Fruit fly (Drosophila melanogaster): ENCODE measurements around the gene CG4476.
A peak's percentile ranks its signal among the peaks of the same experiment; 100 is the strongest.

Gene CG4476

DNA sequence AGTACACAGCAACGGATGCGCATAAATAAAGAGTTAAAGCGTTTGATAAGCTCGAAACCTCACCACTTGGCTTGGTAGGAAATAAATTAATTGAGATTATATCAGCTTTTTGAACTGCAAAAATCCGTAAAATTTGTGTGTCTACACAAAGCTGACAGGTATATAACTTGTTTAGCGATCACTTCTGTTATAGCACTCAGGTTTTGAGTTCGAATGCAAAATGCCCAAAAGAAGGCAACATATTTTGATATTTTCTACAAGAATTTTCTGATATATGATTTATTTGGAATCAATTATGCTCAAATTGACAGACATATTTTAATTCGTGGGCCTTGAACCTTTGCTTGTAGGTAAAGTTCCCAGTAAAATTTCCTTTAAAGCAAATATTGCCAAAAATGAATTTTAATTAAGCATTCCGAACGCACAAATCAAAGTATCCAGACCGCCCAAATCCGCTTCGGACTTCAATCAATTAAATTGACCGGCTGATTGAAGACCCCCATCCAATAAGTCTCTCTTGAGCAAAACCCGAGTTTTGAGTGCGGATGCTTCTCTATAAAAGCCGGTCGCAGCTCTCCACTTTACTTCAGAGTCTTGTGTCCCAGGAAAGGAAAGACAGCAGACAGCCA lies at the start of gene CG4476:
Gene CG4476, plus strand, starts transcription at position 579 of the 629 bp plus-strand sequence.
- peak; percentile 1 for TF ChIP-seq noc (tag; optimal IDR thresholded peaks at IDR 0.05)

DNA sequence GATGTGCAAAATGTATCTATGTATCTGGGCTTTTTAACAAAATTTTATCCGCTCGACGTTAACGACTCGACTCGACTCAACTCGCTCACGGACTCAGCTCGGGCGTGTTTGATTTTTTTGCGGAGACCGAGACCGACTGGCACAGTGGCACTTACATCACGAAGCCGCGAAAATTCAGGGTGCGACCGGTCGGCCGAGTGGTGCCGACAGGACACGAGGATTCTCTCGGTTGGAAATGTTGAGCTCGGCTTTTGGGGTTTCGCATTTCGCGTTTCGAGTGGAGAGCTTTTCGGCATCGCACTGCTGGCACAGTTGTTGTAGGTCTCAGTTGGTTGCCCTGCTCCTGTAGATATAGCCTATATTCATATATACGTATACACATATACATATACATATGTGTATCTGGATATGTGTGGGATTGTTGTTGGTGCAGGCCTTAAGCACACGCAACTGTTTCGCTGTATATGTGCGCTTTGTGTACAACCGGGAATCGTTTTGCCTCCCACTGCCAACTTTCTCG lies 29.6 kb upstream of the CG4476 start, which contains the start of gene Rdl:
Gene Rdl, minus strand, starts transcription at position 97 of the 520 bp plus-strand sequence.
- no peak for TF ChIP-seq noc (tag; optimal IDR thresholded peaks at IDR 0.05)

DNA sequence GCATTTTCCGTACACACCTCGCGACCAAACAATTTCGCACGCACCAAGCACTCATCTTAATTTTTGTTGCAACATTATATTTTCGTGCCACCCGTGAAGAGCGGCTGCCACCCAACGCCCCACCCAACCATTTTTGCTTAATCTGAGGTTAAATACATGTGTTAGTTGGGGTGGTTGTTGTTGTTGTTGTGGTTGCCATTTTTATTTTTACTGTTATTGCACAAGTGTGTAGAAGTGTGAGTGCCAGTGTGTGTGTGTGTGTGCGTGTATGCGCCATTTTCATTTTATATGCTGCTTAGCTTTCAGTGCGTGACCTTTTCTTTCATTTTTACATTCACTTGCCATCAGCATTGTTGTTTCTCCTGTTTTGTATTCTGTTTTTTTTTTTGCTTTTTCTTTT lies 23.1 kb upstream of the CG4476 start:
- no peak for TF ChIP-seq noc (tag; optimal IDR thresholded peaks at IDR 0.05)

DNA sequence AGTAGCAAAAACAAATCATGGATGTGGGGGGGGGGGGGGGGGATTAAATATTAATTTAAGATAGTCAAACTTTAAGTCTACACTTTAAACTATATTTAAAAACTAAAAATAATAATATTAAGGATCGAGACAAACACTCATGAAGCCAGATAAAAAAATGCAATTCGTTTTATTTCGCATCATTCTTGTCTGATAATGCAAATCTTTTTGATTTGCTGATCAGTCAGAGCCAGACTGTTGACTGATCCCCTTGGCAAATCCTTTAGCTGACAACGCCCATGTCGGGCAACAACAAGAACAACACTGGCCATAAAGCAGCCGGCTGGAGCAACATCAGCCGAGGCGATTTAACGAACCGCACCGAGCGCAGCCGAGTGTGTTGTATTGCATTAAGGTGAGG lies 18.7 kb upstream of the CG4476 start:
- TF ChIP-seq noc (tag; optimal IDR thresholded peaks at IDR 0.05): no peak

DNA sequence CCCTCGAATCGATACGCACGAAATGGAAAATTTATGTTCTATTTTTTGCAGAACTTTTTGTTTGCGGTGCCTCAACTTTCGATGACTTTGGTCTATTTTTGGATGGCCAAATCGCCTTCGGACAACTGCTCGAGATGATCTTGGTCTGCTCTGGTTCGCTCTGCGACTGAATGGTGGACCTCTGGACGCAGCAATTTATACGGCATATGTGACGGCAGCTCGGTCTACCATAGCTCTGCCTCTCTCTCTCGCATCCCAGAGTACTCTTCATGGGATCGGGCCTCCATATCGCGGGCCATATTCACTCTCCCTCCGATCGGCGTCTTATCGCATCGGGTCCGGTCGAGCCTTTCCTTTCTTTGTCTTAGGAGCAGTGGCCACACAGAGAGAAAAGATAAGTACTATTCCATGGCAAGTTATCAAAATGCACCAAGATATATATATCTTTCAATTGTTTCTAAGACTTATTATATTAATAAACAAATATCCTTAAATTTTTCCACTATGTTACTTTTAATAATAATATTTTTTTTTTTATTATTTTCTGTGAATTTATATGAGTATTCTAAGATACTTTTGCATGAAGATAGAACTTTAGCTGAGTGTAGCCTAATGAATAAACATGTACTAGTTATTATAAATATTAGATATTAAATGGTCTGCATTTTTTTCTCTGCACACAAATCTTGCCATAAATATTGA lies 2.8 kb upstream of the CG4476 start, which contains the start of gene Slc45-1:
Gene Slc45-1, minus strand, starts transcription at position 150 of the 702 bp plus-strand sequence.
- TF ChIP-seq noc (tag; optimal IDR thresholded peaks at IDR 0.05): no peak

DNA sequence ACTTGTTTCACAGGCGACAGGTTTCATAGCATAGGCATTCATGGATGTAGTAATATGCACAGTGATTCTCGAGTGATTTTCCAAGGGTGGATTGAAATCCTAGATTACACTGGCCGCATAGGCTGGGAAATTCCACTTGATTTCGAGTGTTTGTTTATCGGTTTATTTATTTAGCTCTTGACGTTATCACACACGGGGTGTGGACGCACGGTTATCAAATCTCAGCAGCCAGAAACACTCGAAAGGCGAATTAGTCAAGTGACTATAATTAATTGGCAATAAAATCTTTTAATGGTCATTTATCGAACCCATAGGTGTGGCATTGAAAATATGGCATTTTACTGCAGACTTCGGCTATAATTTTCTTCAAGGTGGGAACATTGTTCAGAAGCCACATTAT lies 2.0 kb upstream of the CG4476 start:
- TF ChIP-seq noc (tag; optimal IDR thresholded peaks at IDR 0.05): peak; percentile 14

dm6 chr3L:9236548-9236947 lies 24.9 kb downstream of the CG4476 start, which contains the start of gene CG4483:
Gene CG4483, minus strand, starts transcription at chr3L:9236648.
- no peak for TF ChIP-seq noc (tag; optimal IDR thresholded peaks at IDR 0.05)

- no peak for TF ChIP-seq noc (tag; optimal IDR thresholded peaks at IDR 0.05)
Measured at dm6 chr3L:9249925-9250324, 38.2 kb downstream of the CG4476 start, which contains the start of gene CG4477. Gene CG4477, plus strand, starts transcription at chr3L:9250225.

dm6 chr3L:9251678-9252077 lies 40.0 kb downstream of the CG4476 start, which contains the start of gene GluRIB:
Gene GluRIB, plus strand, starts transcription at chr3L:9251978.
- no peak for TF ChIP-seq noc (tag; optimal IDR thresholded peaks at IDR 0.05)

DNA sequence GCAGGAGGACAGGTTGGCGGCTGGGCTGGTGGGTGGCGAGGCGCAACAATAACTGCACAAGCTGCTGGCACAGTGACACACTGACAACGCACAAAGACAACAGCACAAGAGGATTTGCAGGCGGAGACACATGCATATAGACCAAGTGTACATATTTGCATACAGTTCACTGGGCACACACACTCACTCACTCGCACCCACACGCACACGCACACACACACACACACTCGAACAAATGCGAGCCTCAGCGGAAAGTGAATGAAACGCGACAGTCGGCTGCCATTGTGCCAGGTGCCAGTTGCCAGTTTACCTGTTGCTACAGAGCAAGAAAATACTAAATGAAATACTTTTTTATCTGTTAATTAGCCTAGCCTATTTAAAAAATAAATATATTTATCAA lies 43.5 kb downstream of the CG4476 start:
- TF ChIP-seq noc (tag; optimal IDR thresholded peaks at IDR 0.05): no peak

- no peak for TF ChIP-seq noc (tag; optimal IDR thresholded peaks at IDR 0.05)
Measured at dm6 chr3L:9262268-9262667, 50.6 kb downstream of the CG4476 start.

All from whole organism, larva.